Worm (Caenorhabditis elegans) whole organism, early embryonic: Measurements from ENCODE around the gene Y43F8B.3.

Experiments used
- B0310.2 ChIP-seq: sonication (generic microtip); optimal IDR thresholded peaks from 2 replicates; lab custom pipeline; 2016; ENCODE audit warnings: mild to moderate bottlenecking, missing genetic modification characterization, missing compliant biosample characterization
- aly-1 ChIP-seq: sonication (generic microtip); optimal IDR thresholded peaks from 2 replicates; lab custom pipeline; 2016; ENCODE audit warnings: missing genetic modification characterization, missing compliant biosample characterization
- ama-1 ChIP-seq: fragments of 150-350 bp; optimal IDR thresholded peaks from 2 replicates; lab custom pipeline; 2014
- ceh-13 ChIP-seq: fragments of 200-800 bp; sonication (Bioruptor generic); optimal IDR thresholded peaks from 2 replicates; lab custom pipeline; 2018; ENCODE audit warnings: mild to moderate bottlenecking, missing genetic modification characterization, missing compliant biosample characterization
- hmbx-1 ChIP-seq: sonication (generic microtip); optimal IDR thresholded peaks from 2 replicates; lab custom pipeline; 2016; ENCODE audit warnings: mild to moderate bottlenecking, missing genetic modification characterization, missing compliant biosample characterization
- pes-1 ChIP-seq: fragments of 200-800 bp; sonication (Bioruptor generic); IDR thresholded peaks from 2 replicates; pipeline ENCODE4 v1.3.6; 2022; ENCODE audit warnings: missing genetic modification reagents, missing genetic modification characterization, missing compliant biosample characterization
- sea-1 ChIP-seq: fragments of 200-800 bp; sonication (Bioruptor generic); conservative IDR thresholded peaks from 2 replicates; pipeline ENCODE4 v1.3.6; 2022; ENCODE audit warnings: missing genetic modification characterization, missing compliant biosample characterization
- tbx-11 ChIP-seq: fragments of 200-800 bp; sonication (Bioruptor generic); IDR thresholded peaks from 2 replicates; pipeline ENCODE4 v1.3.6; 2022; ENCODE audit warnings: missing genetic modification characterization, missing compliant biosample characterization
- tbx-37 ChIP-seq: fragments of 200-800 bp; sonication (Bioruptor generic); conservative IDR thresholded peaks from 2 replicates; pipeline ENCODE4 v1.3.6; 2022; ENCODE audit warnings: missing genetic modification reagents, missing genetic modification characterization, missing compliant biosample characterization
- tra-4 ChIP-seq: sonication (generic microtip); optimal IDR thresholded peaks from 2 replicates; lab custom pipeline; 2017; ENCODE audit warnings: missing genetic modification characterization, missing compliant biosample characterization

ce11 chrV:19513552-19513951, 10.7 kb downstream of the Y43F8B.3 start, which contains the start of gene phy-4:
- TF ChIP-seq aly-1 (tag; lab: Kevin White, UChicago) = no peak
- no peak for TF ChIP-seq tbx-11 (GFP tag; lab: Robert Waterston, UW)
- TF ChIP-seq B0310.2 (tag; lab: Kevin White, UChicago) = no peak
- no peak for TF ChIP-seq pes-1 (GFP tag; lab: Robert Waterston, UW)
- TF ChIP-seq ama-1 (lab: Kevin White, UChicago) = no peak
- no peak for TF ChIP-seq tra-4
- TF ChIP-seq sea-1 = no peak
- TF ChIP-seq ceh-13 (GFP tag; lab: Kevin White, UChicago) = no peak
- no peak for TF ChIP-seq hmbx-1 (tag; lab: Kevin White, UChicago)
- TF ChIP-seq tbx-37 (GFP tag; lab: Robert Waterston, UW) = no peak
